Worm (Caenorhabditis elegans) whole organism, late embryonic: ENCODE data around the gene T14B4.1.

Experiments used
- T23F11.4 ChIP-seq: fragments of 200-800 bp; sonication (Bioruptor generic); optimal IDR thresholded peaks from 2 replicates; lab custom pipeline; 2018; ENCODE audit warnings: mild to moderate bottlenecking, missing genetic modification characterization, missing compliant biosample characterization
- ceh-48 ChIP-seq: sonication (generic microtip); optimal IDR thresholded peaks from 2 replicates; lab custom pipeline; 2016; ENCODE audit warnings: missing genetic modification characterization, inconsistent platforms, missing compliant biosample characterization
- elt-2 ChIP-seq: sonication (generic microtip); optimal IDR thresholded peaks from 2 replicates; lab custom pipeline; 2016; ENCODE audit warnings: missing genetic modification reagents, missing genetic modification characterization, missing compliant biosample characterization
- eyg-1 ChIP-seq: sonication (generic microtip); optimal IDR thresholded peaks from 2 replicates; lab custom pipeline; 2016; ENCODE audit warnings: missing genotype, missing genetic modification characterization, missing compliant biosample characterization
- lin-11 ChIP-seq: fragments of 200-800 bp; sonication (Bioruptor generic); optimal IDR thresholded peaks from 2 replicates; lab custom pipeline; 2018; ENCODE audit warnings: mild to moderate bottlenecking, missing genetic modification characterization, missing compliant biosample characterization
- nfya-1 ChIP-seq: sonication (generic microtip); optimal IDR thresholded peaks from 2 replicates; lab custom pipeline; 2017; ENCODE audit warnings: missing genetic modification characterization, mild to moderate bottlenecking, missing compliant biosample characterization, antibody characterized with exemption, moderate library complexity
- nhr-11 ChIP-seq: fragments of 150-350 bp; optimal IDR thresholded peaks from 2 replicates; lab custom pipeline; 2014; ENCODE audit warnings: missing biosample characterization, missing genetic modification characterization
- npax-4 ChIP-seq: sonication (generic microtip); optimal IDR thresholded peaks from 2 replicates; lab custom pipeline; 2016; ENCODE audit warnings: missing genetic modification characterization, missing compliant biosample characterization
- pag-3 ChIP-seq: sonication (generic microtip); optimal IDR thresholded peaks from 2 replicates; lab custom pipeline; 2016; ENCODE audit warnings: missing compliant biosample characterization, missing genetic modification characterization, borderline replicate concordance
- pax-1 ChIP-seq: fragments of 150-350 bp; optimal IDR thresholded peaks from 2 replicates; lab custom pipeline; 2014; ENCODE audit warnings: missing biosample characterization, missing genetic modification characterization
- pha-2 ChIP-seq: sonication (generic microtip); optimal IDR thresholded peaks from 2 replicates; lab custom pipeline; 2017; ENCODE audit warnings: mild to moderate bottlenecking, missing genetic modification characterization, missing compliant biosample characterization
- tbx-2 ChIP-seq: sonication (generic microtip); optimal IDR thresholded peaks from 2 replicates; lab custom pipeline; 2016; ENCODE audit warnings: missing genetic modification characterization, missing compliant biosample characterization
- tbx-7 ChIP-seq: sonication (generic microtip); optimal IDR thresholded peaks from 2 replicates; lab custom pipeline; 2016; ENCODE audit warnings: missing genotype, missing genetic modification characterization, missing compliant biosample characterization
- zip-5 ChIP-seq: sonication (generic microtip); optimal IDR thresholded peaks from 2 replicates; lab custom pipeline; 2016; ENCODE audit warnings: missing genetic modification characterization, missing compliant biosample characterization

- TF ChIP-seq nhr-11 (tag; lab: Kevin White, UChicago) (no peak), ceh-48 (no peak), tbx-7 (tag; lab: Kevin White, UChicago) (no peak), nfya-1 (tag; lab: Kevin White, UChicago) (no peak), pax-1 (no peak), pha-2 (tag; lab: Kevin White, UChicago) (no peak), zip-5 (tag; lab: Kevin White, UChicago) (no peak), pag-3 (no peak), npax-4 (tag; lab: Kevin White, UChicago) (no peak), elt-2 (tag; lab: Kevin White, UChicago) (no peak), eyg-1 (tag; lab: Kevin White, UChicago) (no peak), lin-11 (tag; lab: Kevin White, UChicago) (no peak), T23F11.4 (GFP tag; lab: Kevin White, UChicago) (no peak), tbx-2 (tag; lab: Kevin White, UChicago) (no peak)
Measured at ce11 chrII:6754671-6755224, 18.0 kb downstream of the T14B4.1 start, which contains the start of the genes srx-95 and fis-1.
